Fruit fly (Drosophila melanogaster) whole organism, pupa: ENCODE measurements around the gene eIF4E5.

ENCODE experiments used
- CG34367 ChIP-seq: fragments of 200-800 bp; sonication (Bioruptor generic); optimal IDR thresholded peaks from 2 replicates; lab custom pipeline; 2018; ENCODE audit warnings: missing biosample characterization, mild to moderate bottlenecking, missing genetic modification characterization
- CG4496 ChIP-seq: fragments of 200-800 bp; sonication (Bioruptor generic); IDR thresholded peaks from 3 replicates; pipeline ENCODE4 v1.3.6; 2022; ENCODE audit warnings: missing biosample characterization, missing genetic modification characterization
- CG8301 ChIP-seq: fragments of 200-800 bp; sonication (Bioruptor generic); optimal IDR thresholded peaks from 2 replicates; lab custom pipeline; 2018; ENCODE audit warnings: missing biosample characterization, mild to moderate bottlenecking, missing genetic modification characterization
- D1 ChIP-seq: fragments of 200-800 bp; sonication (Bioruptor generic); optimal IDR thresholded peaks from 2 replicates; lab custom pipeline; 2018; ENCODE audit warnings: missing biosample characterization, mild to moderate bottlenecking, missing genetic modification characterization, moderate library complexity
- Pif1B ChIP-seq: fragments of 200-800 bp; sonication (Bioruptor generic); optimal IDR thresholded peaks from 3 replicates; lab custom pipeline; 2016; ENCODE audit warnings: missing biosample characterization, missing genetic modification characterization
- gl ChIP-seq: fragments of 200-800 bp; sonication (Bioruptor generic); optimal IDR thresholded peaks from 2 replicates; lab custom pipeline; 2018; ENCODE audit warnings: missing biosample characterization, mild to moderate bottlenecking, missing genetic modification characterization

dm6 chr3L:7856626-7856937 is 38.1 kb upstream of the eIF4E5 start:
- TF ChIP-seq CG34367 (tag; lab: Kevin White, UChicago), result no peak
- TF ChIP-seq CG8301, result no peak
- TF ChIP-seq Pif1B (GFP tag; lab: Kevin White, UChicago), result no peak
- no peak; the same call in 2 of the 3 replicates for TF ChIP-seq CG4496 (GFP tag; lab: Robert Waterston, UW)
- TF ChIP-seq D1 (tag; lab: Kevin White, UChicago), result no peak
- no peak for TF ChIP-seq gl (tag; lab: Kevin White, UChicago)
